Fruit fly (Drosophila melanogaster) whole organism, pupa: ENCODE measurements around the gene p.

Source experiments
- CG10348 ChIP-seq: fragments of 200-800 bp; sonication (Bioruptor generic); IDR thresholded peaks from 2 replicates; pipeline ENCODE4 v1.3.6; 2022; ENCODE audit warnings: missing biosample characterization, missing genetic modification characterization
- CG15710 ChIP-seq: fragments of 200-800 bp; sonication (Bioruptor generic); optimal IDR thresholded peaks from 2 replicates; lab custom pipeline; 2018; ENCODE audit warnings: missing biosample characterization, mild to moderate bottlenecking, missing genetic modification characterization, moderate library complexity
- CG34367 ChIP-seq: fragments of 200-800 bp; sonication (Bioruptor generic); optimal IDR thresholded peaks from 2 replicates; lab custom pipeline; 2018; ENCODE audit warnings: missing biosample characterization, mild to moderate bottlenecking, missing genetic modification characterization
- EcR ChIP-seq: fragments of 200-800 bp; sonication (Bioruptor generic); optimal IDR thresholded peaks from 3 replicates; lab custom pipeline; 2019; ENCODE audit warnings: missing biosample characterization, missing genetic modification characterization, mild to moderate bottlenecking, moderate library complexity, missing genetic modification reagents
- Pif1A ChIP-seq: fragments of 200-800 bp; sonication (Bioruptor generic); optimal IDR thresholded peaks from 3 replicates; lab custom pipeline; 2016; ENCODE audit warnings: missing biosample characterization, missing genetic modification characterization
- Snoo ChIP-seq: fragments of 200-800 bp; sonication (Bioruptor generic); optimal IDR thresholded peaks from 3 replicates; lab custom pipeline; 2017; ENCODE audit warnings: missing biosample characterization, mild to moderate bottlenecking, missing genetic modification characterization, inconsistent platforms

DNA sequence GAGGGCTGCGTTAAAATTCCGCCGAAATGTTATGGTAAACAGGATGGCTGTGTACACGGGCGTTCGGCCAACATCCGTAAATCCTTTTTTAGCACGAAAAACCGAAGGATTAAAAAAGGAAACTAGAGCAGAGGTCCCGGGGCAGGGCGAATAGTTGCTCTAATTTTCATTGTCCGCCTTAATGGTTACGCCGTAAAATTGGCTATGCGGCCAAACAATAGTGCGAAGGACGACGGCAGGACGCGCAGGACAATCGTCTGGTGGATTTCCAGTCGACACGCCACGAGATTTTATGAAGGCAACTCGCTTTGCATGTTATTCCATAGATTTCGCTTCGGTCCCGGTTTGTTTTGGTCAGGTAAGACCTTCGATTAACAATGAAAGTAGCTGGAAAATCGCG is 30.2 kb upstream of the p start:
- TF ChIP-seq Snoo (tag; lab: Kevin White, UChicago) (no peak), CG34367 (tag; lab: Kevin White, UChicago) (no peak), CG15710 (no peak), Pif1A (no peak), CG10348 (no peak), EcR (GFP tag; lab: Kevin White, UChicago) (no peak)
